Worm (Caenorhabditis elegans) whole organism, L3 larva: ENCODE data around the gene C09G9.3.

Experiments used
- egl-27 ChIP-seq: sonication (generic microtip); optimal IDR thresholded peaks from 4 replicates; lab custom pipeline; 2017; ENCODE audit warnings: missing biosample characterization, missing genetic modification reagents, missing genetic modification characterization
- nhr-12 ChIP-seq: fragments of 150-350 bp; optimal IDR thresholded peaks from 2 replicates; lab custom pipeline; 2014; ENCODE audit warnings: missing biosample characterization, missing genetic modification characterization
- pqm-1 ChIP-seq: fragments of 150-350 bp; optimal IDR thresholded peaks from 2 replicates; lab custom pipeline; 2017; ENCODE audit warnings: missing biosample characterization, missing genetic modification characterization, inconsistent platforms
- ztf-4 ChIP-seq: fragments of 150-350 bp; optimal IDR thresholded peaks from 2 replicates; lab custom pipeline; 2014; ENCODE audit warnings: missing biosample characterization, missing genetic modification characterization

- TF ChIP-seq egl-27 (tag; lab: Kevin White, UChicago) (no peak), nhr-12 (tag; lab: Kevin White, UChicago) (no peak), pqm-1 (tag; lab: Kevin White, UChicago) (no peak), ztf-4 (tag; lab: Kevin White, UChicago) (no peak)
Observed at ce11 chrIV:8867562-8867961, 5.3 kb downstream of the C09G9.3 start.
